Worm (Caenorhabditis elegans): ENCODE measurements around the gene nhr-188.

ce11 chrV:3902458-3903157 lies 44.9 kb upstream of the nhr-188 start, which contains the start of the genes str-229 and srh-190:
- TF ChIP-seq F44E2.7 (GFP tag; IDR thresholded peaks at IDR 0.05) (no peak), pha-4 (GFP tag; IDR thresholded peaks at IDR 0.05) (no peak), pha-4 (tag; optimal IDR thresholded peaks at IDR 0.05) (no peak), nhr-11 (tag; optimal IDR thresholded peaks at IDR 0.05) (no peak), skn-1 (tag; optimal IDR thresholded peaks at IDR 0.05) (no peak), nhr-237 (tag; optimal IDR thresholded peaks at IDR 0.05) (no peak), nhr-111 (GFP tag; optimal IDR thresholded peaks at IDR 0.05) (no peak), nhr-42 (GFP tag; IDR thresholded peaks at IDR 0.05) (no peak), pqm-1 (tag; optimal IDR thresholded peaks at IDR 0.05) (no peak), fkh-10 (GFP tag; optimal IDR thresholded peaks at IDR 0.05) (no peak), ceh-28 (tag; optimal IDR thresholded peaks at IDR 0.05) (no peak), lin-13 (GFP tag; optimal IDR thresholded peaks at IDR 0.05) (no peak), jun-1 (tag; optimal IDR thresholded peaks at IDR 0.05) (no peak), Y48G9A.11 (GFP tag; IDR thresholded peaks at IDR 0.05) (no peak)
